Worm (Caenorhabditis elegans) whole organism, mixed stage, embryonic: Measurements from ENCODE around the gene cht-2.

Experiments
- elt-3 ChIP-seq: fragments of 150-350 bp; optimal IDR thresholded peaks from 2 replicates; lab custom pipeline; 2014; ENCODE audit warnings: missing biosample characterization, missing genetic modification characterization
- lin-13 ChIP-seq: fragments of 150-350 bp; optimal IDR thresholded peaks from 2 replicates; lab custom pipeline; 2014; ENCODE audit warnings: missing biosample characterization, missing genetic modification characterization
- nhr-12 ChIP-seq: fragments of 150-350 bp; optimal IDR thresholded peaks from 2 replicates; lab custom pipeline; 2014; ENCODE audit warnings: missing biosample characterization, missing genetic modification characterization
- nhr-237 ChIP-seq: fragments of 150-350 bp; optimal IDR thresholded peaks from 2 replicates; lab custom pipeline; 2014; ENCODE audit warnings: missing biosample characterization, missing genetic modification characterization
- ztf-11 ChIP-seq: fragments of 150-350 bp; optimal IDR thresholded peaks from 2 replicates; lab custom pipeline; 2014; ENCODE audit warnings: missing biosample characterization, missing genetic modification characterization

DNA sequence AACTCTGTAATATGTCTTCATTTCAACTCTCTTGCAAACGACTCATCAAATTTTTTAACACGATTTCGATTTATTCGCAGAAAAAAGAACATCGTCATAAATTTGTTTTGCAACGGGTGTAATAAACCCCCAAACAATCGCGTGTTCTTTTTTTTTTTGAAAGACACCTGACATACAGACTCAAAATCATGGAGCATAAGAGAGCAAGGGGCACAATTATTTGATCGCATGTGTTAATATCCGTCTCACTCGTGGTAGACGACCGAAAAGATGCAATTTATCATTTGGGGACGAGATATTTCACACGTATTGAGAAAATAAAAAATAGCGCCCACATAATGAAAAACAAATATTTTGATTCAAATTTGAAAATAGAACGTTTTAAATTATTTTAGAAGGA is 24.5 kb upstream of the cht-2 start:
- TF ChIP-seq lin-13 (tag; lab: Kevin White, UChicago) = no peak
- no peak for TF ChIP-seq nhr-12 (tag; lab: Kevin White, UChicago)
- no peak for TF ChIP-seq ztf-11
- TF ChIP-seq elt-3 = no peak
- no peak for TF ChIP-seq nhr-237 (tag; lab: Kevin White, UChicago)
